Fruit fly (Drosophila melanogaster): ENCODE data around the gene CG17681.

CG17681 gene

DNA sequence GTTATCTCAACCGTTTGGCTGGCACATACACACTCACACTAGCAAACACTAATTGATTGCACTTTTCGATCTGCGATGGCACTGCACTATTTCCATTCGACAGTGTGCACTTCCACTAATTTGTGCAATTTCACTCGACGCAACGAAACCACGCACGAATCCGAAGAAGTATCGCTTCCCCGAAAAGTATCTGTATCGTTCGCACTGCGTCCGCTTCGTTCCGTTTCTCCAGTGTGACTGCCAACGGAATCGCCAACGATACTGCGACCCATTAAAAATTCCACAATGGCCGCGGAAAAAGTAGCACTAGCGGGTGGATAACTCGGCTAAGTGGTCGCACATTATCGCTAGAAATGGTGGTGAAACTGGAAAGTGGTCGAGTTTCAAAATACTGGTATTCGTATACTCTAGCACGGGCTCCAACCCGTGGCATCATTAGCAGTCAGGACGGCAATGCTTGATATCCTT, 717 bp upstream of the CG17681 start, which contains the start of gene Socs36E (continued):
- TF ChIP-seq CG13287 (GFP tag; IDR thresholded peaks at IDR 0.05; ENCODE audit: partially characterized antibody) (peak; percentile 62), Dfd (GFP tag; optimal IDR thresholded peaks at IDR 0.05) (no peak), CG17186 (GFP tag; optimal IDR thresholded peaks at IDR 0.05) (peak; percentile 87), sr (GFP tag; IDR thresholded peaks at IDR 0.05) (peak; percentile 39; the same call in 1 of the 3 replicates), hkb (optimal IDR thresholded peaks at IDR 0.05) (no peak), hkb (GFP tag; IDR thresholded peaks at IDR 0.05) (peak; percentile 39; the same call in 1 of the 2 replicates), amos (GFP tag; IDR thresholded peaks at IDR 0.05; ENCODE audit: partially characterized antibody) (peak; percentile 70), CG7556 (GFP tag; optimal IDR thresholded peaks at IDR 0.05) (no peak), mld (GFP tag; IDR thresholded peaks at IDR 0.05; ENCODE audit: partially characterized antibody) (no peak), peb (GFP tag; IDR thresholded peaks at IDR 0.05) (no peak)

DNA sequence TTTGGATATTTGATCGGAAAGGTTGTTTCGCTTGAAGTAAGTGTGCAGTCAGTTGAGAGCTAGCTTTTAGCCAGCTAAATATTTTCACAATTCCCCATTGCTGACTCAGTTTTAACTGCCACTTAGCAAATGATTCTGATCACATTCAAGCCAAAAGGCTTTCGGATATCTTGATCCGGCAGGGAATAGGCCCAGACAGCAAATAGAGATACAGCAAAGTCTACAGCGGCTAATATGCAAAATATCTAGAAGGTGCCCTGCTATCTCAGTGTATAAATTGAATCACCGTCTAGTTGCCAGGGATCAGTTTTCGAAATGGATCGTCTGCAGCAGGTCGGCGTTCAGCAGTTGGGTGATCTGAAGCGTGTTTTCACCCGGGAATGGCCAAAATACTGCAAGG, 1.6 kb downstream of the CG17681 start, which contains the start of gene CG15155:
CG15155 (plus strand) TSS at position 301 of the 400 bp plus-strand sequence.
- TF ChIP-seq CG17361 (GFP tag; IDR thresholded peaks at IDR 0.05) (no peak), ap (GFP tag; IDR thresholded peaks at IDR 0.05) (no peak), CG9797 (GFP tag; optimal IDR thresholded peaks at IDR 0.05) (no peak), CG12299 (tag; optimal IDR thresholded peaks at IDR 0.05) (no peak), row (GFP tag; IDR thresholded peaks at IDR 0.05) (no peak), CG31224 (GFP tag; IDR thresholded peaks at IDR 0.05) (no peak), CG11723 (GFP tag; optimal IDR thresholded peaks at IDR 0.05) (no peak), CG8359 (GFP tag; optimal IDR thresholded peaks at IDR 0.05; ENCODE audit: borderline replicate concordance) (no peak), Med (GFP tag) (no peak), slp2 (GFP tag; optimal IDR thresholded peaks at IDR 0.05) (no peak), NK7.1 (GFP tag; optimal IDR thresholded peaks at IDR 0.05) (no peak)

DNA sequence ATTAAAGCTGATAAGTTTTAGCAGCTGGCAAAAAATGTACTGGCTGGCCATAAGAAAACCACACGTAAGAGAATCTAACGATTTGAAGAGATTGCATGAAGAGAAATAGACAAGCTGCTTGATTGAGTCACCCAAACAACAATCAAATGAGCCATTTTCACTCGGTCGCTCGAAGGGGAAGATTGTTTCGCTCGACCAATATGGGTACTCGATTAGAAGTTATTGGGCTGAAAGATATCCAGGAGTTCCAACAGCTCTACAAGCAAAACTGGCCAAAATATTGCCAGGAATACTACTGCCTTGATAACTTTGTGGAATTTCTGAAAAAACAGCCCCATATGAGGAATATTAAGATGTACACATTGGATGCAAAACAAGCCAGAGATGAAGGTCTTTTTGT, 3.0 kb downstream of the CG17681 start, which contains the start of gene CG5783:
CG5783 (plus strand) TSS at position 167 of the 400 bp plus-strand sequence.
- TF ChIP-seq Mrtf (GFP tag; IDR thresholded peaks at IDR 0.05), result no peak
- TF ChIP-seq ro (GFP tag; IDR thresholded peaks at IDR 0.05), result no peak
- no peak for TF ChIP-seq mirr (GFP tag; optimal IDR thresholded peaks at IDR 0.05)
- TF ChIP-seq Trl (optimal IDR thresholded peaks at IDR 0.05), result peak; percentile 7 to 27
- no peak for TF ChIP-seq Trl (GFP tag; optimal IDR thresholded peaks at IDR 0.05)
- TF ChIP-seq seq (GFP tag; IDR thresholded peaks at IDR 0.05), result no peak
- TF ChIP-seq z (GFP tag; IDR thresholded peaks at IDR 0.05), result peak; percentile 73
- peak; percentile 66 for TF ChIP-seq CG3163 (GFP tag; optimal IDR thresholded peaks at IDR 0.05)
- no peak for TF ChIP-seq Atf6 (GFP tag; IDR thresholded peaks at IDR 0.05)

dm6 chr2L:18158622-18159043, 5.7 kb downstream of the CG17681 start:
- TF ChIP-seq abd-A (tag; optimal IDR thresholded peaks at IDR 0.05), result no peak
- TF ChIP-seq bowl (GFP tag; IDR thresholded peaks at IDR 0.05), result no peak
- no peak for TF ChIP-seq CG4282 (GFP tag; optimal IDR thresholded peaks at IDR 0.05)
- TF ChIP-seq Scr (GFP tag; IDR thresholded peaks at IDR 0.05; ENCODE audit: partially characterized antibody), result peak; percentile 37; the same call in 1 of the 2 replicates
- TF ChIP-seq CG12659 (GFP tag; optimal IDR thresholded peaks at IDR 0.05), result peak; percentile 46
- no peak for TF ChIP-seq CG4328 (GFP tag; optimal IDR thresholded peaks at IDR 0.05)
- no peak for TF ChIP-seq lab (GFP tag; optimal IDR thresholded peaks at IDR 0.05)
- TF ChIP-seq Elba2 (GFP tag; optimal IDR thresholded peaks at IDR 0.05), result no peak
- TF ChIP-seq maf-S (GFP tag; optimal IDR thresholded peaks at IDR 0.05), result no peak
- no peak for TF ChIP-seq gsb-n (tag; optimal IDR thresholded peaks at IDR 0.05)
- peak; percentile 4 for TF ChIP-seq CG33213 (GFP tag; optimal IDR thresholded peaks at IDR 0.05)
- TF ChIP-seq Gsc (GFP tag; IDR thresholded peaks at IDR 0.05), result no peak
- no peak for TF ChIP-seq Camta (GFP tag; optimal IDR thresholded peaks at IDR 0.05)
- peak; percentile 48 for TF ChIP-seq E2f2 (GFP tag; IDR thresholded peaks at IDR 0.05)
- TF ChIP-seq CG3407 (GFP tag; optimal IDR thresholded peaks at IDR 0.05), result no peak
- TF ChIP-seq phol (tag; optimal IDR thresholded peaks at IDR 0.05), result peak; percentile 44
- no peak for TF ChIP-seq ken (GFP tag; IDR thresholded peaks at IDR 0.05)
- TF ChIP-seq Dek (tag; optimal IDR thresholded peaks at IDR 0.05), result no peak
- no peak for TF ChIP-seq Dip3 (GFP tag; optimal IDR thresholded peaks at IDR 0.05)

All from whole organism, embryonic.